Worm (Caenorhabditis elegans): ENCODE data around the gene F28C6.5.

F28C6.5 gene

ce11 chrII:8616155-8616554 is 16.8 kb downstream of the F28C6.5 start:
- no peak for TF ChIP-seq daf-19 (GFP tag; conservative IDR thresholded peaks at IDR 0.05)
- TF ChIP-seq unc-62 (GFP tag; optimal IDR thresholded peaks at IDR 0.05 in 1 of 2) = peak in 1 of 2 experiments; percentile 91
- TF ChIP-seq unc-62 (tag; optimal IDR thresholded peaks at IDR 0.05) = no peak
- TF ChIP-seq pha-4 (GFP tag; IDR thresholded peaks at IDR 0.05) = no peak
- TF ChIP-seq pha-4 (tag; optimal IDR thresholded peaks at IDR 0.05) = no peak
- no peak for TF ChIP-seq dmd-8 (GFP tag; IDR thresholded peaks at IDR 0.05)

ce11 chrII:8617516-8617915 is 18.2 kb downstream of the F28C6.5 start, which contains the start of gene chhy-1:
Gene chhy-1, minus strand, starts transcription at chrII:8617616.
- TF ChIP-seq nhr-76 (tag; optimal IDR thresholded peaks at IDR 0.05) (no peak), daf-16 (GFP tag; optimal IDR thresholded peaks at IDR 0.05) (no peak), daf-16 (tag; optimal IDR thresholded peaks at IDR 0.05) (no peak), lin-15B (tag; optimal IDR thresholded peaks at IDR 0.05) (no peak), dmd-9 (GFP tag; IDR thresholded peaks at IDR 0.05) (no peak), T26A8.4 (GFP tag; IDR thresholded peaks at IDR 0.05) (no peak), gei-8 (GFP tag; optimal IDR thresholded peaks at IDR 0.05) (no peak), snpc-1.2 (GFP tag; IDR thresholded peaks at IDR 0.05) (no peak), zfp-3 (GFP tag; conservative IDR thresholded peaks at IDR 0.05) (no peak), daf-8 (GFP tag; IDR thresholded peaks at IDR 0.05) (no peak), nhr-6 (tag; optimal IDR thresholded peaks at IDR 0.05) (no peak), egl-43 (GFP tag; IDR thresholded peaks at IDR 0.05) (no peak), F10B5.3 (tag; optimal IDR thresholded peaks at IDR 0.05) (no peak), snpc-4 (tag; optimal IDR thresholded peaks at IDR 0.05) (no peak), mdt-29 (GFP tag; IDR thresholded peaks at IDR 0.05) (no peak), F37D6.2 (tag; optimal IDR thresholded peaks at IDR 0.05) (no peak), R02D3.7 (tag; optimal IDR thresholded peaks at IDR 0.05) (no peak), hif-1 (tag; optimal IDR thresholded peaks at IDR 0.05) (no peak), ztf-7 (tag; optimal IDR thresholded peaks at IDR 0.05) (no peak)

ce11 chrII:8621883-8622282 is 22.6 kb downstream of the F28C6.5 start, which contains the start of gene T22C8.3:
Gene T22C8.3, minus strand, starts transcription at chrII:8621983.
- TF ChIP-seq ceh-28 (tag; optimal IDR thresholded peaks at IDR 0.05) (no peak), nhr-28 (tag; optimal IDR thresholded peaks at IDR 0.05) (peak; percentile 14), F10B5.3 (tag; optimal IDR thresholded peaks at IDR 0.05) (no peak), D1046.2 (GFP tag; IDR thresholded peaks at IDR 0.05) (no peak), mxl-2 (GFP tag; conservative IDR thresholded peaks at IDR 0.05) (no peak)

- no peak for TF ChIP-seq ces-1 (GFP tag; optimal IDR thresholded peaks at IDR 0.05)
- TF ChIP-seq unc-130 (GFP tag; optimal IDR thresholded peaks at IDR 0.05) = no peak
- no peak for TF ChIP-seq nhr-10 (tag; optimal IDR thresholded peaks at IDR 0.05)
- TF ChIP-seq nhr-77 (tag; optimal IDR thresholded peaks at IDR 0.05) = no peak
- no peak for TF ChIP-seq tra-1 (GFP tag; IDR thresholded peaks at IDR 0.05)
- TF ChIP-seq daf-12 (tag; optimal IDR thresholded peaks at IDR 0.05) = no peak
- no peak for TF ChIP-seq zfp-3 (GFP tag; conservative IDR thresholded peaks at IDR 0.05)
- TF ChIP-seq Y75B8A.6 (GFP tag; IDR thresholded peaks at IDR 0.05) = no peak
These were observed 24.1 kb downstream of the F28C6.5 start, which contains the start of gene T22C8.4 for ce11 chrII:8623396-8623795. Gene T22C8.4, minus strand, starts transcription at chrII:8623496.

ce11 chrII:8625163-8625562 is 25.8 kb downstream of the F28C6.5 start, which contains the start of gene sptf-2:
Gene sptf-2, plus strand, starts transcription at chrII:8625459.
- TF ChIP-seq spr-1 (tag; optimal IDR thresholded peaks at IDR 0.05) = no peak
- TF ChIP-seq pqm-1 (tag; optimal IDR thresholded peaks at IDR 0.05) = peak; percentile 97
- TF ChIP-seq snpc-1.2 (GFP tag; IDR thresholded peaks at IDR 0.05) = no peak
- no peak for TF ChIP-seq nhr-76 (tag; optimal IDR thresholded peaks at IDR 0.05)
- TF ChIP-seq mxl-3 (GFP tag; optimal IDR thresholded peaks at IDR 0.05) = peak; percentile 52
- no peak for TF ChIP-seq mes-2 (tag; optimal IDR thresholded peaks at IDR 0.05; ENCODE audit: poor library complexity, severe bottlenecking)
- TF ChIP-seq dve-1 (tag; optimal IDR thresholded peaks at IDR 0.05; ENCODE audit: insufficient read depth) = peak; percentile 79
- peak; percentile 64; the same call in 1 of the 2 replicates for TF ChIP-seq nhr-41 (GFP tag; IDR thresholded peaks at IDR 0.05)
- no peak for TF ChIP-seq dpl-1 (GFP tag; optimal IDR thresholded peaks at IDR 0.05)
- TF ChIP-seq hlh-11 (tag; optimal IDR thresholded peaks at IDR 0.05) = peak; percentile 87
- TF ChIP-seq T20F7.1 (GFP tag; optimal IDR thresholded peaks at IDR 0.05) = no peak
- TF ChIP-seq nhr-77 (tag; optimal IDR thresholded peaks at IDR 0.05) = peak; percentile 76
- no peak for TF ChIP-seq mep-1 (tag; optimal IDR thresholded peaks at IDR 0.05)
- peak; percentile 21 for TF ChIP-seq nhr-48 (tag; optimal IDR thresholded peaks at IDR 0.05)
- TF ChIP-seq nhr-28 (tag; optimal IDR thresholded peaks at IDR 0.05) = peak; percentile 92
- TF ChIP-seq aha-1 (tag) = peak; percentile 50
